Worm (Caenorhabditis elegans) whole organism, late embryonic: Measurements from ENCODE around the gene dnj-23.

Experiments used
- F13H6.1 ChIP-seq: sonication (generic microtip); optimal IDR thresholded peaks from 2 replicates; lab custom pipeline; 2016; ENCODE audit warnings: missing genetic modification characterization, missing compliant biosample characterization
- ahr-1 ChIP-seq: sonication (generic microtip); optimal IDR thresholded peaks from 2 replicates; lab custom pipeline; 2016; ENCODE audit warnings: missing genetic modification characterization, missing compliant biosample characterization
- ama-1 ChIP-seq: fragments of 150-350 bp; optimal IDR thresholded peaks from 2 replicates; lab custom pipeline; 2014
- ceh-19 ChIP-seq: fragments of 200-800 bp; sonication (Bioruptor generic); optimal IDR thresholded peaks from 2 replicates; lab custom pipeline; 2018; ENCODE audit warnings: mild to moderate bottlenecking, missing genetic modification characterization, missing compliant biosample characterization
- ceh-22 ChIP-seq: sonication (generic microtip); optimal IDR thresholded peaks from 2 replicates; lab custom pipeline; 2017; ENCODE audit warnings: missing biosample characterization, missing genetic modification characterization
- ceh-30 ChIP-seq: fragments of 150-350 bp; optimal IDR thresholded peaks from 2 replicates; lab custom pipeline; 2014; ENCODE audit warnings: missing biosample characterization, missing genetic modification characterization
- ceh-31 ChIP-seq: sonication (generic microtip); optimal IDR thresholded peaks from 2 replicates; lab custom pipeline; 2016; ENCODE audit warnings: missing genetic modification characterization, missing compliant biosample characterization
- ceh-34 ChIP-seq: sonication (generic microtip); optimal IDR thresholded peaks from 2 replicates; lab custom pipeline; 2016; ENCODE audit warnings: mild to moderate bottlenecking, missing genetic modification characterization, missing compliant biosample characterization
- ceh-48 ChIP-seq: sonication (generic microtip); optimal IDR thresholded peaks from 2 replicates; lab custom pipeline; 2016; ENCODE audit warnings: missing genetic modification characterization, inconsistent platforms, missing compliant biosample characterization
- dve-1 ChIP-seq: sonication (generic microtip); optimal IDR thresholded peaks from 2 replicates; lab custom pipeline; 2017; ENCODE audit warnings: antibody characterized with exemption, mild to moderate bottlenecking, missing genetic modification characterization, missing compliant biosample characterization
- ets-4 ChIP-seq: sonication (generic microtip); optimal IDR thresholded peaks from 2 replicates; lab custom pipeline; 2016; ENCODE audit warnings: missing genetic modification characterization, missing compliant biosample characterization
- eyg-1 ChIP-seq: sonication (generic microtip); optimal IDR thresholded peaks from 2 replicates; lab custom pipeline; 2016; ENCODE audit warnings: missing genotype, missing genetic modification characterization, missing compliant biosample characterization
- fax-1 ChIP-seq: sonication (generic microtip); optimal IDR thresholded peaks from 2 replicates; lab custom pipeline; 2016; ENCODE audit warnings: missing genotype, missing genetic modification characterization, missing compliant biosample characterization
- fkh-6 ChIP-seq: sonication (generic microtip); optimal IDR thresholded peaks from 2 replicates; lab custom pipeline; 2016; ENCODE audit warnings: missing genetic modification characterization, missing compliant biosample characterization
- gmeb-2 ChIP-seq: sonication (generic microtip); optimal IDR thresholded peaks from 2 replicates; lab custom pipeline; 2016; ENCODE audit warnings: missing genetic modification characterization, inconsistent platforms, missing compliant biosample characterization
- hlh-13 ChIP-seq: fragments of 200-800 bp; sonication (Bioruptor generic); optimal IDR thresholded peaks from 2 replicates; lab custom pipeline; 2018; ENCODE audit warnings: mild to moderate bottlenecking, missing genetic modification characterization, missing compliant biosample characterization
- hlh-15 ChIP-seq: sonication (generic microtip); optimal IDR thresholded peaks from 2 replicates; lab custom pipeline; 2016; ENCODE audit warnings: missing genetic modification characterization, missing compliant biosample characterization
- hlh-30 ChIP-seq: sonication (generic microtip); optimal IDR thresholded peaks from 2 replicates; lab custom pipeline; 2017; ENCODE audit warnings: antibody characterized with exemption, missing genetic modification characterization, missing compliant biosample characterization; ENCODE audit not compliant: insufficient read depth
- hlh-6 ChIP-seq: sonication (generic microtip); optimal IDR thresholded peaks from 2 replicates; lab custom pipeline; 2016; ENCODE audit warnings: missing genotype, missing genetic modification characterization, missing compliant biosample characterization
- hlh-8 ChIP-seq: sonication (generic microtip); optimal IDR thresholded peaks from 2 replicates; lab custom pipeline; 2016; ENCODE audit warnings: missing genotype, missing genetic modification characterization, missing compliant biosample characterization
- lin-11 ChIP-seq: fragments of 200-800 bp; sonication (Bioruptor generic); optimal IDR thresholded peaks from 2 replicates; lab custom pipeline; 2018; ENCODE audit warnings: mild to moderate bottlenecking, missing genetic modification characterization, missing compliant biosample characterization
- madf-2 ChIP-seq: sonication (generic microtip); optimal IDR thresholded peaks from 2 replicates; lab custom pipeline; 2017; ENCODE audit warnings: missing genetic modification characterization, missing compliant biosample characterization
- nhr-11 ChIP-seq: fragments of 150-350 bp; optimal IDR thresholded peaks from 2 replicates; lab custom pipeline; 2014; ENCODE audit warnings: missing biosample characterization, missing genetic modification characterization
- nhr-232 ChIP-seq: sonication (generic microtip); optimal IDR thresholded peaks from 2 replicates; lab custom pipeline; 2016; ENCODE audit warnings: missing genetic modification characterization, missing compliant biosample characterization
- npax-4 ChIP-seq: sonication (generic microtip); optimal IDR thresholded peaks from 2 replicates; lab custom pipeline; 2016; ENCODE audit warnings: missing genetic modification characterization, missing compliant biosample characterization
- pag-3 ChIP-seq: sonication (generic microtip); optimal IDR thresholded peaks from 2 replicates; lab custom pipeline; 2016; ENCODE audit warnings: missing compliant biosample characterization, missing genetic modification characterization, borderline replicate concordance
- pat-9 ChIP-seq: fragments of 200-800 bp; sonication (Bioruptor generic); optimal IDR thresholded peaks from 2 replicates; lab custom pipeline; 2018; ENCODE audit warnings: mild to moderate bottlenecking, missing genetic modification characterization, moderate library complexity, missing compliant biosample characterization
- pax-1 ChIP-seq: fragments of 150-350 bp; optimal IDR thresholded peaks from 2 replicates; lab custom pipeline; 2014; ENCODE audit warnings: missing biosample characterization, missing genetic modification characterization
- pha-4 ChIP-seq: fragments of 150-350 bp; optimal IDR thresholded peaks from 2 replicates; lab custom pipeline; 2018; ENCODE audit warnings: missing biosample characterization, missing genetic modification reagents, missing genetic modification characterization
- pqm-1 ChIP-seq: sonication (generic microtip); optimal IDR thresholded peaks from 2 replicates; lab custom pipeline; 2016; ENCODE audit warnings: missing genetic modification characterization, missing compliant biosample characterization
- ref-2 ChIP-seq: sonication (generic microtip); optimal IDR thresholded peaks from 2 replicates; lab custom pipeline; 2016; ENCODE audit warnings: missing genetic modification characterization, missing compliant biosample characterization
- rnt-1 ChIP-seq: sonication (generic microtip); optimal IDR thresholded peaks from 2 replicates; lab custom pipeline; 2016; ENCODE audit warnings: missing genetic modification characterization, missing compliant biosample characterization
- sox-2 ChIP-seq: fragments of 200-800 bp; sonication (Bioruptor generic); IDR thresholded peaks from 2 replicates; pipeline ENCODE4 v1.3.6; 2022; ENCODE audit warnings: missing genetic modification reagents, missing genetic modification characterization, missing compliant biosample characterization
- sox-4 ChIP-seq: sonication (generic microtip); optimal IDR thresholded peaks from 2 replicates; lab custom pipeline; 2017; ENCODE audit warnings: mild to moderate bottlenecking, missing genetic modification characterization, inconsistent platforms, missing compliant biosample characterization
- syd-9 ChIP-seq: sonication (generic microtip); optimal IDR thresholded peaks from 2 replicates; lab custom pipeline; 2016; ENCODE audit warnings: mild to moderate bottlenecking, missing genetic modification characterization, moderate library complexity, missing compliant biosample characterization
- tbx-7 ChIP-seq: sonication (generic microtip); optimal IDR thresholded peaks from 2 replicates; lab custom pipeline; 2016; ENCODE audit warnings: missing genotype, missing genetic modification characterization, missing compliant biosample characterization
- unc-3 ChIP-seq, 2 experiments: fragments of 200-800 bp in 1 of 2; sonication (Bioruptor generic) in 1 of 2; sonication (generic microtip) in 1 of 2; conservative IDR thresholded peaks in 1 of 2; optimal IDR thresholded peaks in 1 of 2; 2 replicates each; pipeline versions ENCODE4 v1.3.6 to Lab custom; 2016 to 2022; ENCODE audit warnings: missing compliant biosample characterization in 2 of 2, missing genetic modification characterization in 2 of 2, missing genetic modification reagents in 1 of 2
- unc-55 ChIP-seq: sonication (generic microtip); optimal IDR thresholded peaks from 2 replicates; lab custom pipeline; 2017; ENCODE audit warnings: missing biosample characterization, missing genetic modification reagents, missing genetic modification characterization
- unc-86 ChIP-seq: sonication (generic microtip); optimal IDR thresholded peaks from 2 replicates; lab custom pipeline; 2016; ENCODE audit warnings: missing genetic modification characterization, missing compliant biosample characterization
- zip-5 ChIP-seq: sonication (generic microtip); optimal IDR thresholded peaks from 2 replicates; lab custom pipeline; 2016; ENCODE audit warnings: missing genetic modification characterization, missing compliant biosample characterization
- ztf-16 ChIP-seq: sonication (generic microtip); optimal IDR thresholded peaks from 2 replicates; lab custom pipeline; 2017; ENCODE audit warnings: missing genetic modification characterization, missing compliant biosample characterization

Gene dnj-23

DNA sequence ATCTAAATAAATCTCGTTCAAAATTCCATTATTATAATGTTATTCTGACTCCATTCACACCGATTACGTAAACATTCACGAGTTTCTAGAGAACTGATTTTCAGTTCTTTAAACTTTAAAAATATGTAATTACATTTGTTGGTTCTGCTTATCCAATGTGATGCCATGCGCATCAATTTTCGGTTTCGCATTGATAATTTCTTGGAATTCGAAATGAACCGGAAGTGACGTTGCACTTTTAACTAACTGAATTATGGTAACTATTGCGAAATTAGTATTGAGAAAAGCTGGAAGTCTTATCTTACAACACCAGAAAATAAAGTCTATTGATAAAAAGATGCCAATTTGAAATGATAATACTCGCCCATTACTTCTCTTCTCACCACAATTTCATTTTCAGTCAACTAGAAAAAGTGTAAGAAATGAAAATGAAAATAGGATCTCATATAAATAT, 9.4 kb upstream of the dnj-23 start:
- TF ChIP-seq pha-4 (tag; lab: Kevin White, UChicago), result no peak
- TF ChIP-seq lin-11 (tag; lab: Kevin White, UChicago), result no peak
- TF ChIP-seq ceh-19 (GFP tag; lab: Kevin White, UChicago), result no peak
- no peak for TF ChIP-seq ceh-34
- TF ChIP-seq tbx-7 (tag; lab: Kevin White, UChicago), result no peak
- TF ChIP-seq hlh-8, result no peak
- no peak for TF ChIP-seq sox-4 (tag; lab: Kevin White, UChicago)
- TF ChIP-seq ets-4 (tag; lab: Kevin White, UChicago), result no peak
- TF ChIP-seq pat-9 (tag; lab: Kevin White, UChicago), result no peak
- no peak for TF ChIP-seq pag-3 (tag; lab: Kevin White, UChicago)
- no peak for TF ChIP-seq ref-2 (tag; lab: Kevin White, UChicago)
- TF ChIP-seq unc-55 (GFP tag; lab: Kevin White, UChicago), result no peak
- no peak for TF ChIP-seq ama-1 (lab: Kevin White, UChicago)
- TF ChIP-seq nhr-232, result no peak
- TF ChIP-seq fax-1, result no peak

DNA sequence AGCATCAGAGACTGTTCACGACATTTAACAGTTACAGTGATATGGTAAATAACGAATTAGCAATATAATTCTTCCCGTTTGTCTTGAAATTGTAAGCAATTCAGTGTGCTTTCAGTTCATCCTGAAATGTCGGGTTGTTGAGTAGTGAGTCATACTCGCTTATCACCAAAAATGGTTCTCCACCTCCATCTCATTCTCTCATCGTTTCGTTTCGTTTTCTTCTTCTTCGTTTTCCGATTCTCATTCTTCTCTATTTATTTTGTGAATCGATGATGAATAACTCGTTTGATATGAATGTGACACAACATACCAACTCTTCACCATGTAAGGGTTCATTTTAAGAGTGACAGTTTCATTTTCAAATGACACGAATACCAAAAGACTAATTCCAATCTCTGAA, 8.0 kb upstream of the dnj-23 start:
- no peak for TF ChIP-seq nhr-11 (tag; lab: Kevin White, UChicago)
- no peak for TF ChIP-seq fax-1
- no peak for TF ChIP-seq npax-4 (tag; lab: Kevin White, UChicago)
- TF ChIP-seq eyg-1 (tag; lab: Kevin White, UChicago), result no peak

DNA sequence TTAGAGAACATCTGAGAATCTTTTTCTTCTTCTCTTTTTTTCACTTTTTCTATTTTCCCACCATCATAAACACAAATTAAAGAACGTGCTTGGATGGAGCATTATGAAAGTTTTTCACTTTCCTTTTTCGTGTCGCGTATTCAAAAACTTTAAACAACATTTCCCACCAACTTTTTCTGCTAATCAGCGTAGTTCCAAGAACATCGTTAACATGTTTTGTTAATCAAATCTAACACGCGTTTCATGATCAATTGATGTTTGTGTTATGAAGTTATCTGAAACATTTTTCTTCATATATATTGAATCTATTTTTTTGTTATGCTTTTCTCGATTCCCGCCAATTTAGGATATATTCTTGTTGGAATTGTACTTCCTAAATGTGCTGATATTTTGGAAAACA, 7.2 kb upstream of the dnj-23 start:
- TF ChIP-seq unc-86 (tag; lab: Kevin White, UChicago), result no peak
- no peak for TF ChIP-seq ceh-48
- no peak for TF ChIP-seq hlh-6 (tag; lab: Kevin White, UChicago)
- TF ChIP-seq fax-1, result no peak
- no peak for TF ChIP-seq ceh-31
- TF ChIP-seq F13H6.1 (tag; lab: Kevin White, UChicago), result no peak
- TF ChIP-seq hlh-30, result no peak
- no peak for TF ChIP-seq ets-4 (tag; lab: Kevin White, UChicago)
- no peak for TF ChIP-seq unc-3 (GFP tag; conservative IDR thresholded peaks at IDR 0.05; lab: Robert Waterston, UW)
- no peak for TF ChIP-seq unc-3 (tag; optimal IDR thresholded peaks at IDR 0.05; lab: Kevin White, UChicago)
- TF ChIP-seq fkh-6, result no peak
- no peak for TF ChIP-seq eyg-1 (tag; lab: Kevin White, UChicago)
- TF ChIP-seq madf-2 (tag; lab: Kevin White, UChicago), result no peak
- TF ChIP-seq sox-4 (tag; lab: Kevin White, UChicago), result no peak
- no peak for TF ChIP-seq pax-1
- TF ChIP-seq gmeb-2, result no peak
- TF ChIP-seq nhr-232, result no peak
- no peak for TF ChIP-seq unc-55 (GFP tag; lab: Kevin White, UChicago)
- no peak for TF ChIP-seq hlh-13 (GFP tag; lab: Kevin White, UChicago)

DNA sequence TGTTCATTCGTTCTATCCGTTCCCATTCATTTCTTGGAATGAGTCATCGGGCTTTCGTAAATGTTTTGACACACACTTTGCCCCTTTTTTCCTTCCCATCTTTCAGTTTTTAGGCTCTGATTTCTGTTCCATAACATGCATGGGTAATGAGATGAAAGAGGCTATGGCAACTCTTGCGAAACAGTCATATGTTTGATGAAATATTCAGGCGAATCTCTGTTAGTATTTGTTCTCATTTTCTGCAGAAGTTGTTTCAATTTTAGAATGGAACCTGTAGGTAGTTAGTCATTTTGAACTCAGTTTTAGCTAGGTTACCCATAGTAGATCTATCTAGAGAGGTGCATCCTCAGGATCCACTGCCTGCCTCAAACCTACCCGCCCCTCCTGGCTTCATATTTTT, 6.6 kb upstream of the dnj-23 start:
- no peak for TF ChIP-seq ceh-30 (tag; lab: Kevin White, UChicago)
- TF ChIP-seq dve-1 (tag; lab: Kevin White, UChicago), result no peak
- no peak for TF ChIP-seq tbx-7 (tag; lab: Kevin White, UChicago)
- no peak for TF ChIP-seq ztf-16 (tag; lab: Kevin White, UChicago)
- no peak for TF ChIP-seq pqm-1 (tag; lab: Kevin White, UChicago)
- TF ChIP-seq syd-9 (tag; lab: Kevin White, UChicago), result no peak
- TF ChIP-seq hlh-15 (tag; lab: Kevin White, UChicago), result no peak
- TF ChIP-seq ceh-22 (tag; lab: Kevin White, UChicago), result no peak
- no peak for TF ChIP-seq unc-55 (GFP tag; lab: Kevin White, UChicago)
- no peak for TF ChIP-seq zip-5
- TF ChIP-seq ahr-1 (tag; lab: Kevin White, UChicago), result no peak
- TF ChIP-seq npax-4 (tag; lab: Kevin White, UChicago), result no peak
- TF ChIP-seq sox-2, result no peak
- no peak for TF ChIP-seq pag-3 (tag; lab: Kevin White, UChicago)
- TF ChIP-seq unc-3 (GFP tag; conservative IDR thresholded peaks at IDR 0.05; lab: Robert Waterston, UW), result no peak
- no peak for TF ChIP-seq unc-3 (tag; optimal IDR thresholded peaks at IDR 0.05; lab: Kevin White, UChicago)
- TF ChIP-seq nhr-232, result no peak
- no peak for TF ChIP-seq rnt-1 (tag; lab: Kevin White, UChicago)
- TF ChIP-seq unc-86 (tag; lab: Kevin White, UChicago), result no peak
- TF ChIP-seq ceh-48, result no peak
